Fruit fly (Drosophila melanogaster): ENCODE measurements around the gene Sirup.

Gene Sirup

dm6 chr2L:7998655-7999054 lies at the start of gene Sirup:
Gene Sirup, plus strand, starts transcription at chr2L:7998869.
- TF ChIP-seq psq (optimal IDR thresholded peaks at IDR 0.05) (no peak), Sin3A (optimal IDR thresholded peaks at IDR 0.05) (no peak), ttk (optimal IDR thresholded peaks at IDR 0.05) (no peak), Myc (optimal IDR thresholded peaks at IDR 0.05) (no peak), h (optimal IDR thresholded peaks at IDR 0.05) (no peak)

DNA sequence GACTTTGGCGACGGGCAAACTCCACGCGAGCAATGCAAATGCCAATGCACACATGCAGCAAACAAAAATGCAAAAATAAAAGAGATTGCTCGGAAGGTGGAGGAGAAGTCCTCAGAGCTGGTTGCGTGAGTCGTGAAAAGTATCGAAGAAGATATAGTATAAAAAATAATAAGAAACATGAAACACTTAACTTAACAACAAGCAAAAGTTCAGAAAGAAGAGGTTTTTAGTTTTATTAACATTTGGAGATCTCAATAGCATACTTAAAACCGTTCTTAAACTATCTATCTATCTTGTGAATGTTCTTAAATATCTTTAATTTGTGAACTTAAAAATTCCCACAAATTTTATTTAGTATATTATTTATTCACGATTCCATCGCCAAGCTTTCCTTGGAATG lies 49.7 kb upstream of the Sirup start:
- TF ChIP-seq insv (optimal IDR thresholded peaks at IDR 0.05) (no peak), Sin3A (optimal IDR thresholded peaks at IDR 0.05) (no peak), h (optimal IDR thresholded peaks at IDR 0.05) (no peak), Myc (optimal IDR thresholded peaks at IDR 0.05) (no peak), ttk (optimal IDR thresholded peaks at IDR 0.05) (no peak), psq (optimal IDR thresholded peaks at IDR 0.05) (no peak)

DNA sequence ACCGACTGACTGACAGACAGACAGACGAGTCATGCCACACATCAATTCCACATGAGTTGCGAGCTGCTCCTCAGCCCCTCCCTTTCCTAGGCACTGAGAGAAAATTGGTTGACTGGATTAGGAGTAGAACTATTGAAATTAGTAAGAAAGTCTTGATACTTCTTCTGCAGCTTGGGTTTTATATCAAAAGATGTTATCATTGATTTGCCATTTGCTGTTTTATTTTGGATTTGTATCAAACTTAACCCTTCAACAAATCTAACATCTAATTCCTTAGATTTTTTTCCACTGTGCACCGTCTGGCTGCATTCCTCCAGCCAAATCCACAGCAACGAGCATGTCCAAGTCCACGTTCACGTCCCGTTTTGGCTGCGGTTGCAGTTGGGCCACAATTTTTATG lies 48.9 kb upstream of the Sirup start:
- TF ChIP-seq h (optimal IDR thresholded peaks at IDR 0.05) (no peak), Sin3A (optimal IDR thresholded peaks at IDR 0.05) (no peak), Myc (optimal IDR thresholded peaks at IDR 0.05) (no peak), psq (optimal IDR thresholded peaks at IDR 0.05) (no peak), ttk (optimal IDR thresholded peaks at IDR 0.05) (no peak), insv (optimal IDR thresholded peaks at IDR 0.05) (no peak)

- TF ChIP-seq psq (optimal IDR thresholded peaks at IDR 0.05) = no peak
- TF ChIP-seq Sin3A (optimal IDR thresholded peaks at IDR 0.05) = no peak
- TF ChIP-seq h (optimal IDR thresholded peaks at IDR 0.05) = no peak
- no peak for TF ChIP-seq Myc (optimal IDR thresholded peaks at IDR 0.05)
- TF ChIP-seq ttk (optimal IDR thresholded peaks at IDR 0.05) = no peak
- TF ChIP-seq insv (optimal IDR thresholded peaks at IDR 0.05) = no peak
Measured at dm6 chr2L:7951934-7952333, 46.7 kb upstream of the Sirup start.

DNA sequence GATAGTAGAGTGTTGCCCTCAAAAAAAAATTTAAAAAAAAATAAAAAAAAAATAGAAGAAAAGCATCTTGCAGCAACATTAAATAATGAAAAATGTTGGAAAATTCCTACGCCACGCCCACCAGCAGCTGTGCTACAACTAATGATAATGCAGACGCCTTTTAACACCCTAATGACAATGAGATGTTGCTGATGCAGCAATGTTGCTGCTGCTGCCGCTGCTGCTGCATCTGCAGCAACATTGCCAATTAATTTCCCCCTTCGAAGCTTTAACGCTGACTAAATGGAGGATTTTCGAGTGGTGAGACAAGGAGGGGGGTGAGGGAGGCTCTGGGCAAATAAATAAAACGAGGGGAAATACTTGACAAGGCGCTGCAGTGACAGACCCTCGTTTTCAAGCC lies 46.3 kb upstream of the Sirup start:
- TF ChIP-seq ttk (optimal IDR thresholded peaks at IDR 0.05) = no peak
- TF ChIP-seq psq (optimal IDR thresholded peaks at IDR 0.05) = no peak
- no peak for TF ChIP-seq insv (optimal IDR thresholded peaks at IDR 0.05)
- no peak for TF ChIP-seq Sin3A (optimal IDR thresholded peaks at IDR 0.05)
- TF ChIP-seq h (optimal IDR thresholded peaks at IDR 0.05) = no peak
- TF ChIP-seq Myc (optimal IDR thresholded peaks at IDR 0.05) = no peak

DNA sequence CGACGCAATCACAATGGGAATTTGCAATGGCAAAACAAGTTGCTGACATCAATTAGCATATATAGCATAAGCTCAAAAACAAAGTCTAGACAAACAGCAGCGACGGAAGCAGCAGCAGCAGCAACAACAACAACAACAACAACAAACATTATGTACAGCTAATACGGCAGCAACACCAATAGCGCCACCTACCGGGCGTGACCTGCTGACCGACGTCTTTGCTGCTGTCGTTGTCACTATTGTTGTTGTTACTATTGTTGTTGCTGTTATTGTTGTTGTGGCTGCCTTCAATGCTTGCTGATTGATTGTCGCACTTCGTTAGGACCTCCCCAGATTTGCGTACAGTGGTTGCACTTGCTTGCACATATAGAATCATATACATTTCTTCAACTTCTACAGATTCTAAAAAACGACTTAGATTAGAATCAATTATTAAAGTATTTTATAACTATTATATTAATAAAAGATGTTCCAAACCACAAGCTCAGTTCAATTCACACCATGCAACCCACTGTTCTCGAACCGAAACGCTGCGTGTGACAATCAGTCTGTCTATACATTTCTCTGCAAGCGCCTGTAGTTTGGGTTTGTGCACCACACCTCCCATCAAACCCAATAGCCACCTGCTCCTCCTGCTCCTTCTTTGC lies 45.2 kb upstream of the Sirup start:
- no peak for TF ChIP-seq psq (optimal IDR thresholded peaks at IDR 0.05)
- no peak for TF ChIP-seq Sin3A (optimal IDR thresholded peaks at IDR 0.05)
- TF ChIP-seq Myc (optimal IDR thresholded peaks at IDR 0.05) = no peak
- no peak for TF ChIP-seq h (optimal IDR thresholded peaks at IDR 0.05)
- no peak for TF ChIP-seq ttk (optimal IDR thresholded peaks at IDR 0.05)
- TF ChIP-seq insv (optimal IDR thresholded peaks at IDR 0.05) = no peak

DNA sequence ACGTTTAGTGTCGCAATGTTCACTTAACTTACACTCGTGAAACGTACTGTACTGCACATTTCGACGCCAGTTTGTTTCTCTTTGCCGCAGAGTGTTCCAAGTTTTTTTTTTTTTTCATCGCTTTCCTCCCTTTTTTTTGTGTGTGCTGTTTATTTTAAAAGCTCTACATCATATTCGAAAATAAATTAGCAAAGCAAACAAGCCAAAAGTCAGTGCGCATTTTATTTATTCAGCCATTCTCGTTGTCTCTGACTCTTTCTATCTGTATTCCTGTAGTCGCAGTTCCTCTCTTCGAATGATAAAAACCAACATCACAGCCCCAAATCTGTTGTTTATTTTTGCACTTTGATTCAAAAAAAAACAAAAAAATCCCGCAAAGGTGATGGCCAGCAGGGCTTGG lies 44.1 kb upstream of the Sirup start:
- TF ChIP-seq insv (optimal IDR thresholded peaks at IDR 0.05) (no peak), psq (optimal IDR thresholded peaks at IDR 0.05) (no peak), Sin3A (optimal IDR thresholded peaks at IDR 0.05) (no peak), ttk (optimal IDR thresholded peaks at IDR 0.05) (no peak), Myc (optimal IDR thresholded peaks at IDR 0.05) (no peak), h (optimal IDR thresholded peaks at IDR 0.05) (no peak)

dm6 chr2L:7956310-7957067 lies 42.2 kb upstream of the Sirup start:
- no peak for TF ChIP-seq insv (optimal IDR thresholded peaks at IDR 0.05)
- no peak for TF ChIP-seq psq (optimal IDR thresholded peaks at IDR 0.05)
- no peak for TF ChIP-seq Myc (optimal IDR thresholded peaks at IDR 0.05)
- no peak for TF ChIP-seq h (optimal IDR thresholded peaks at IDR 0.05)
- no peak for TF ChIP-seq ttk (optimal IDR thresholded peaks at IDR 0.05)
- TF ChIP-seq Sin3A (optimal IDR thresholded peaks at IDR 0.05) = no peak

DNA sequence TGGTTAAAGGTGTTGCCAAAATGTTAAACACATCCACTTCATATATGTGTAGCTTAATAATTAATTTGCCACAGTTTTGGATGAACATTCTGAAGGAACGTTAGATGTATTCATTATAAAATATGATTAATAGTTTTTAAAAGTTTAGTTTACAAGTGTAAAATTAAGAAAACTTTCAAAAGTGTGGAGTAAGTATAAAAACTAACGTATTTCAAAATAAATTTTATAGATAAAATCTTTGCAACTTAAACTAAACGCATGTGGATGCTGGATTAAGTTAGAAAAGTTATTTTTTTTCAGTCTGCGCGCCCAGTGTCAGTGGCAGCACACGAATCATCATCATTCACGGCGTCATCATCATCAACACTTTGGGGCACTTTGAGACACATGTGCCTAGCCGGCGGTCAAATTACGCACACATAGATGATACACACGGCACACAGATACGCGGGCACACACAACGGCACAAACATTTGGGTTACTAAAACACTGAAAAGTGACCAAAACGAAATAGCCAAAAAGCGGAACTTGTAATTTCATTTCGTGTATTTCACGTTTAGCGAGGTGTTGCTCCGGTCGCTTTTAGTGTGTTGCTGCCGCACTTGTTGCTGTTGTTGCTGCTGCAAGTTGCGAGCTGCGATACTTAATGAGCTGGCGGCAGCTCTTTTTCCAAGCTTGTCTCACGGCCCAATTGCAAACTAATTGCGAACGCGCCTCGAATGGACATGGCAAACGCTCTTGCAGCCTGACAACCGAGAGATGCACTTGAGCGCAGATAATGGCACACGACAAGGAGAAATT lies 41.4 kb upstream of the Sirup start:
- TF ChIP-seq insv (optimal IDR thresholded peaks at IDR 0.05) (no peak), ttk (optimal IDR thresholded peaks at IDR 0.05) (no peak), Myc (optimal IDR thresholded peaks at IDR 0.05) (no peak), Sin3A (optimal IDR thresholded peaks at IDR 0.05) (no peak), psq (optimal IDR thresholded peaks at IDR 0.05) (no peak), h (optimal IDR thresholded peaks at IDR 0.05) (no peak)

dm6 chr2L:7960581-7961530 lies 37.8 kb upstream of the Sirup start:
- TF ChIP-seq insv (optimal IDR thresholded peaks at IDR 0.05) = no peak
- TF ChIP-seq Myc (optimal IDR thresholded peaks at IDR 0.05) = no peak
- TF ChIP-seq ttk (optimal IDR thresholded peaks at IDR 0.05) = no peak
- no peak for TF ChIP-seq psq (optimal IDR thresholded peaks at IDR 0.05)
- TF ChIP-seq Sin3A (optimal IDR thresholded peaks at IDR 0.05) = no peak

- no peak for TF ChIP-seq Myc (optimal IDR thresholded peaks at IDR 0.05)
- no peak for TF ChIP-seq Sin3A (optimal IDR thresholded peaks at IDR 0.05)
- no peak for TF ChIP-seq h (optimal IDR thresholded peaks at IDR 0.05)
- no peak for TF ChIP-seq ttk (optimal IDR thresholded peaks at IDR 0.05)
- no peak for TF ChIP-seq insv (optimal IDR thresholded peaks at IDR 0.05)
- no peak for TF ChIP-seq psq (optimal IDR thresholded peaks at IDR 0.05)
Measured at dm6 chr2L:7962237-7962636, 36.4 kb upstream of the Sirup start.
